Fruit fly (Drosophila melanogaster) whole organism, adult: ENCODE results near the gene COX7AL2.

ENCODE experiments used
- CG11617 ChIP-seq: fragments of 200-800 bp; sonication (Bioruptor generic); optimal IDR thresholded peaks from 2 replicates; lab custom pipeline; 2017; ENCODE audit warnings: mild to moderate bottlenecking, missing biosample characterization, missing genetic modification reagents, missing genetic modification characterization
- CG12768 ChIP-seq: fragments of 200-800 bp; sonication (Bioruptor generic); optimal IDR thresholded peaks from 2 replicates; lab custom pipeline; 2017; ENCODE audit warnings: missing biosample characterization, missing genetic modification characterization, mild to moderate bottlenecking, moderate library complexity, missing genetic modification reagents
- CG14711 ChIP-seq: fragments of 200-800 bp; sonication (Bioruptor generic); optimal IDR thresholded peaks from 2 replicates; lab custom pipeline; 2018; ENCODE audit warnings: missing biosample characterization, mild to moderate bottlenecking, missing genetic modification characterization, moderate library complexity
- CG1620 ChIP-seq: fragments of 200-800 bp; sonication (Bioruptor generic); optimal IDR thresholded peaks from 2 replicates; lab custom pipeline; 2016; ENCODE audit warnings: missing biosample characterization, missing genetic modification characterization
- CG33017 ChIP-seq: fragments of 200-800 bp; sonication (Bioruptor generic); optimal IDR thresholded peaks from 2 replicates; lab custom pipeline; 2018; ENCODE audit warnings: missing biosample characterization, mild to moderate bottlenecking, missing genetic modification characterization, moderate library complexity
- CG5204 ChIP-seq: fragments of 200-800 bp; sonication (Bioruptor generic); optimal IDR thresholded peaks from 2 replicates; lab custom pipeline; 2016; ENCODE audit warnings: missing biosample characterization, missing genetic modification characterization
- CG7045 ChIP-seq: fragments of 200-800 bp; sonication (Bioruptor generic); optimal IDR thresholded peaks from 2 replicates; lab custom pipeline; 2017; ENCODE audit warnings: missing biosample characterization, mild to moderate bottlenecking, missing genetic modification characterization
- CG7101 ChIP-seq: fragments of 200-800 bp; sonication (Bioruptor generic); optimal IDR thresholded peaks from 2 replicates; lab custom pipeline; 2018; ENCODE audit warnings: missing biosample characterization, mild to moderate bottlenecking, missing genetic modification characterization, moderate library complexity
- Clk ChIP-seq: fragments of 200-800 bp; sonication (Bioruptor generic); optimal IDR thresholded peaks from 2 replicates; lab custom pipeline; 2017; ENCODE audit warnings: missing biosample characterization, missing genetic modification characterization
- Crg-1 ChIP-seq: fragments of 200-800 bp; sonication (Bioruptor generic); optimal IDR thresholded peaks from 2 replicates; lab custom pipeline; 2016; ENCODE audit warnings: missing biosample characterization, missing genetic modification characterization
- Hr96 ChIP-seq: fragments of 200-800 bp; sonication (Bioruptor generic); optimal IDR thresholded peaks from 2 replicates; lab custom pipeline; 2016; ENCODE audit warnings: missing biosample characterization, missing genetic modification characterization
- Mnt ChIP-seq: fragments of 200-800 bp; sonication (Bioruptor generic); optimal IDR thresholded peaks from 2 replicates; lab custom pipeline; 2016; ENCODE audit warnings: missing biosample characterization, mild to moderate bottlenecking, missing genetic modification characterization
- bab1 ChIP-seq: fragments of 200-800 bp; sonication (Bioruptor generic); optimal IDR thresholded peaks from 3 replicates; lab custom pipeline; 2019; ENCODE audit warnings: missing biosample characterization, mild to moderate bottlenecking, missing genetic modification characterization, moderate library complexity
- cic ChIP-seq: fragments of 200-800 bp; sonication (Bioruptor generic); optimal IDR thresholded peaks from 2 replicates; lab custom pipeline; 2017; ENCODE audit warnings: missing biosample characterization, mild to moderate bottlenecking, missing genetic modification characterization, moderate library complexity
- cnc ChIP-seq, 2 experiments: fragments of >200 bp; optimal IDR thresholded peaks; 2 replicates each; lab custom pipeline; 2017
- kay ChIP-seq: fragments of 200-800 bp; sonication (Bioruptor generic); peaks from one replicate; lab custom pipeline; 2016; ENCODE audit warnings: missing biosample characterization, missing genetic modification characterization, borderline replicate concordance
- ovo ChIP-seq: fragments of 200-800 bp; sonication (Bioruptor generic); optimal IDR thresholded peaks from 2 replicates; lab custom pipeline; 2016; ENCODE audit warnings: missing biosample characterization, missing genetic modification characterization
- pad ChIP-seq: fragments of 200-800 bp; sonication (Bioruptor generic); optimal IDR thresholded peaks from 3 replicates; lab custom pipeline; 2017; ENCODE audit warnings: missing biosample characterization, missing genetic modification characterization, mild to moderate bottlenecking, moderate library complexity, missing genetic modification reagents
- tj ChIP-seq: fragments of 200-800 bp; sonication (Bioruptor generic); optimal IDR thresholded peaks from 3 replicates; lab custom pipeline; 2017; ENCODE audit warnings: missing biosample characterization, mild to moderate bottlenecking, missing genetic modification characterization, moderate library complexity
- toe ChIP-seq: fragments of 200-800 bp; sonication (Bioruptor generic); optimal IDR thresholded peaks from 2 replicates; lab custom pipeline; 2016; ENCODE audit warnings: missing biosample characterization, missing genetic modification characterization

COX7AL2 gene

dm6 chr2L:2185373-2185772 is 12.3 kb downstream of the COX7AL2 start:
- TF ChIP-seq toe = no peak
- no peak for TF ChIP-seq cic
- no peak for TF ChIP-seq CG7045 (GFP tag; lab: Kevin White, UChicago)
- TF ChIP-seq ovo (GFP tag; lab: Kevin White, UChicago) = no peak
- no peak for TF ChIP-seq Hr96 (GFP tag; lab: Kevin White, UChicago)
- TF ChIP-seq Mnt = no peak
- TF ChIP-seq CG5204 (GFP tag; lab: Kevin White, UChicago) = no peak
- TF ChIP-seq cnc (optimal IDR thresholded peaks at IDR 0.05; lab: Kevin White, UChicago) = no peak
- TF ChIP-seq CG12768 (GFP tag; lab: Kevin White, UChicago) = no peak
- no peak for TF ChIP-seq CG7101 (tag; lab: Kevin White, UChicago)
- TF ChIP-seq kay (GFP tag; lab: Kevin White, UChicago) = no peak
- TF ChIP-seq Crg-1 (GFP tag; lab: Kevin White, UChicago) = no peak
- no peak for TF ChIP-seq CG33017 (tag; lab: Kevin White, UChicago)
- no peak for TF ChIP-seq pad (GFP tag; lab: Kevin White, UChicago)
- no peak for TF ChIP-seq CG11617 (GFP tag; lab: Kevin White, UChicago)
- TF ChIP-seq bab1 (GFP tag; lab: Kevin White, UChicago) = no peak
- TF ChIP-seq CG14711 = no peak
- no peak for TF ChIP-seq CG1620 (GFP tag; lab: Kevin White, UChicago)
- TF ChIP-seq Clk = no peak

- TF ChIP-seq Hr96 (GFP tag; lab: Kevin White, UChicago) = no peak
- no peak for TF ChIP-seq Clk
- TF ChIP-seq CG33017 (tag; lab: Kevin White, UChicago) = no peak
- TF ChIP-seq ovo (GFP tag; lab: Kevin White, UChicago) = no peak
- no peak for TF ChIP-seq CG11617 (GFP tag; lab: Kevin White, UChicago)
- no peak for TF ChIP-seq cic
- no peak for TF ChIP-seq CG12768 (GFP tag; lab: Kevin White, UChicago)
- TF ChIP-seq CG5204 (GFP tag; lab: Kevin White, UChicago) = no peak
- TF ChIP-seq kay (GFP tag; lab: Kevin White, UChicago) = no peak
- no peak for TF ChIP-seq CG7101 (tag; lab: Kevin White, UChicago)
- TF ChIP-seq toe = no peak
- no peak for TF ChIP-seq tj (GFP tag; lab: Kevin White, UChicago)
- TF ChIP-seq CG14711 = no peak
- no peak for TF ChIP-seq CG1620 (GFP tag; lab: Kevin White, UChicago)
Observed at dm6 chr2L:2184659-2185058, 13.1 kb downstream of the COX7AL2 start.

dm6 chr2L:2184129-2184528 is 13.6 kb downstream of the COX7AL2 start:
- TF ChIP-seq toe = no peak
- no peak for TF ChIP-seq Clk
- TF ChIP-seq CG14711 = no peak
- no peak for TF ChIP-seq CG12768 (GFP tag; lab: Kevin White, UChicago)
- no peak for TF ChIP-seq tj (GFP tag; lab: Kevin White, UChicago)
- no peak for TF ChIP-seq CG7101 (tag; lab: Kevin White, UChicago)
- TF ChIP-seq kay (GFP tag; lab: Kevin White, UChicago) = no peak
- no peak for TF ChIP-seq CG11617 (GFP tag; lab: Kevin White, UChicago)
- no peak for TF ChIP-seq Mnt
- no peak for TF ChIP-seq cnc (optimal IDR thresholded peaks at IDR 0.05; lab: Kevin White, UChicago)

dm6 chr2L:2182735-2183340 is 14.9 kb downstream of the COX7AL2 start:
- TF ChIP-seq cic (no peak), Mnt (no peak), CG1620 (GFP tag; lab: Kevin White, UChicago) (no peak), Clk (no peak)

dm6 chr2L:2181971-2182643 is 15.6 kb downstream of the COX7AL2 start:
- no peak for TF ChIP-seq CG11617 (GFP tag; lab: Kevin White, UChicago)
- no peak for TF ChIP-seq Mnt
- no peak for TF ChIP-seq CG5204 (GFP tag; lab: Kevin White, UChicago)
- TF ChIP-seq Clk = no peak
- no peak for TF ChIP-seq kay (GFP tag; lab: Kevin White, UChicago)
- TF ChIP-seq tj (GFP tag; lab: Kevin White, UChicago) = no peak
- no peak for TF ChIP-seq toe
- TF ChIP-seq ovo (GFP tag; lab: Kevin White, UChicago) = no peak
- TF ChIP-seq cnc (optimal IDR thresholded peaks at IDR 0.05; lab: Kevin White, UChicago) = no peak
- no peak for TF ChIP-seq CG12768 (GFP tag; lab: Kevin White, UChicago)
- TF ChIP-seq CG33017 (tag; lab: Kevin White, UChicago) = no peak
- TF ChIP-seq Hr96 (GFP tag; lab: Kevin White, UChicago) = no peak
- TF ChIP-seq CG7101 (tag; lab: Kevin White, UChicago) = no peak
- TF ChIP-seq Crg-1 (GFP tag; lab: Kevin White, UChicago) = no peak
- TF ChIP-seq bab1 (GFP tag; lab: Kevin White, UChicago) = no peak
- TF ChIP-seq CG14711 = no peak

dm6 chr2L:2180665-2181064 is 17.0 kb downstream of the COX7AL2 start:
- TF ChIP-seq ovo (GFP tag; lab: Kevin White, UChicago) = no peak
